Fruit fly (Drosophila melanogaster) whole organism, prepupa: ENCODE measurements around the gene SNRPG.
A peak's percentile ranks its signal among the peaks of the same experiment; 100 is the strongest.

Experiments used
- CG10631 ChIP-seq: fragments of 200-800 bp; sonication (Bioruptor generic); optimal IDR thresholded peaks from 2 replicates; lab custom pipeline; 2016; ENCODE audit warnings: missing biosample characterization, missing genetic modification characterization
- CG10669 ChIP-seq: fragments of 200-800 bp; sonication (Bioruptor generic); optimal IDR thresholded peaks from 3 replicates; lab custom pipeline; 2018; ENCODE audit warnings: missing biosample characterization, mild to moderate bottlenecking, missing genetic modification characterization, moderate library complexity
- CG11294 ChIP-seq: fragments of 200-800 bp; sonication (Bioruptor generic); IDR thresholded peaks from 2 replicates; pipeline ENCODE4 v1.3.6; 2022; ENCODE audit warnings: missing biosample characterization, missing genetic modification characterization
- CG11762 ChIP-seq: fragments of 200-800 bp; sonication (Bioruptor generic); optimal IDR thresholded peaks from 3 replicates; lab custom pipeline; 2016; ENCODE audit warnings: missing biosample characterization, missing genetic modification characterization; ENCODE audit not compliant: insufficient read depth
- CG11902 ChIP-seq: fragments of 200-800 bp; sonication (Bioruptor generic); optimal IDR thresholded peaks from 3 replicates; lab custom pipeline; 2016; ENCODE audit warnings: missing biosample characterization, missing genetic modification characterization
- CG15336 ChIP-seq: fragments of 200-800 bp; sonication (Bioruptor generic); IDR thresholded peaks from 2 replicates; pipeline ENCODE4 v1.3.6; 2022; ENCODE audit warnings: missing biosample characterization, missing genetic modification characterization
- CG1621 ChIP-seq: fragments of 200-800 bp; sonication (Bioruptor generic); optimal IDR thresholded peaks from 3 replicates; lab custom pipeline; 2018; ENCODE audit warnings: missing biosample characterization, mild to moderate bottlenecking, missing genetic modification characterization
- CG16779 ChIP-seq: fragments of 200-800 bp; sonication (Bioruptor generic); optimal IDR thresholded peaks from 3 replicates; lab custom pipeline; 2017; ENCODE audit warnings: missing biosample characterization, mild to moderate bottlenecking, missing genetic modification characterization
- CG3032 ChIP-seq: fragments of 200-800 bp; optimal IDR thresholded peaks from 2 replicates; lab custom pipeline; 2019; ENCODE audit warnings: missing biosample characterization, mild to moderate bottlenecking, missing genetic modification characterization, moderate library complexity
- CG31627 ChIP-seq: fragments of 200-800 bp; sonication (Bioruptor generic); optimal IDR thresholded peaks from 3 replicates; lab custom pipeline; 2016; ENCODE audit warnings: missing biosample characterization, missing genetic modification characterization
- CG32006 ChIP-seq: fragments of 200-800 bp; sonication (Bioruptor generic); optimal IDR thresholded peaks from 3 replicates; lab custom pipeline; 2017; ENCODE audit warnings: missing biosample characterization, mild to moderate bottlenecking, missing genetic modification characterization
- CG3919 ChIP-seq: fragments of 200-800 bp; sonication (Bioruptor generic); optimal IDR thresholded peaks from 3 replicates; lab custom pipeline; 2016; ENCODE audit warnings: missing biosample characterization, missing genetic modification characterization
- CG6163 ChIP-seq: fragments of 200-800 bp; sonication (Bioruptor generic); IDR thresholded peaks from 3 replicates; pipeline ENCODE4 v1.3.6; 2022; ENCODE audit warnings: missing biosample characterization, missing genetic modification characterization
- CG6276 ChIP-seq: fragments of 200-800 bp; sonication (Bioruptor generic); optimal IDR thresholded peaks from 2 replicates; lab custom pipeline; 2017; ENCODE audit warnings: missing biosample characterization, mild to moderate bottlenecking, missing genetic modification characterization
- CG7368 ChIP-seq: fragments of 200-800 bp; sonication (Bioruptor generic); optimal IDR thresholded peaks from 3 replicates; lab custom pipeline; 2016; ENCODE audit warnings: missing biosample characterization, missing genetic modification characterization
- CG8119 ChIP-seq: fragments of 200-800 bp; sonication (Bioruptor generic); IDR thresholded peaks from 3 replicates; pipeline ENCODE4 v1.3.6; 2022; ENCODE audit warnings: missing biosample characterization, missing genetic modification characterization
- CG9139 ChIP-seq: fragments of 200-800 bp; sonication (Bioruptor generic); optimal IDR thresholded peaks from 3 replicates; lab custom pipeline; 2017; ENCODE audit warnings: missing biosample characterization, mild to moderate bottlenecking, missing genetic modification characterization
- Eip75B ChIP-seq: fragments of 200-800 bp; sonication (Bioruptor generic); optimal IDR thresholded peaks from 3 replicates; lab custom pipeline; 2016; ENCODE audit warnings: missing biosample characterization, missing genetic modification characterization
- Eip78C ChIP-seq: fragments of 200-800 bp; sonication (Bioruptor generic); peaks from one replicate; lab custom pipeline; 2016; ENCODE audit warnings: missing biosample characterization, missing genetic modification characterization
- Eip93F ChIP-seq: fragments of 200-800 bp; sonication (Bioruptor generic); optimal IDR thresholded peaks from 2 replicates; lab custom pipeline; 2016; ENCODE audit warnings: missing biosample characterization, mild to moderate bottlenecking, missing genetic modification characterization
- Ets21C ChIP-seq: fragments of 200-800 bp; sonication (Bioruptor generic); optimal IDR thresholded peaks from 3 replicates; lab custom pipeline; 2016; ENCODE audit warnings: missing biosample characterization, missing genetic modification characterization
- Ets96B ChIP-seq: fragments of 200-800 bp; optimal IDR thresholded peaks from 2 replicates; lab custom pipeline; 2019; ENCODE audit warnings: missing biosample characterization, mild to moderate bottlenecking, missing genetic modification characterization, moderate library complexity
- Hr38 ChIP-seq: sonication (Bioruptor generic); optimal IDR thresholded peaks from 2 replicates; lab custom pipeline; 2016; ENCODE audit warnings: missing biosample characterization, missing genetic modification characterization
- Hr39 ChIP-seq: fragments of 200-800 bp; sonication (Bioruptor generic); optimal IDR thresholded peaks from 2 replicates; lab custom pipeline; 2016; ENCODE audit warnings: missing biosample characterization, missing genetic modification characterization
- Hr4 ChIP-seq: fragments of 200-800 bp; sonication (Bioruptor generic); optimal IDR thresholded peaks from 3 replicates; lab custom pipeline; 2016; ENCODE audit warnings: missing biosample characterization, missing genetic modification characterization
- Lpt ChIP-seq: fragments of 200-800 bp; sonication (Bioruptor generic); optimal IDR thresholded peaks from 3 replicates; lab custom pipeline; 2016; ENCODE audit warnings: missing biosample characterization, missing genetic modification characterization
- Met ChIP-seq: fragments of 200-800 bp; sonication (Bioruptor generic); optimal IDR thresholded peaks from 3 replicates; lab custom pipeline; 2016; ENCODE audit warnings: missing biosample characterization, missing genetic modification characterization
- OdsH ChIP-seq: fragments of 200-800 bp; sonication (Bioruptor generic); optimal IDR thresholded peaks from 3 replicates; lab custom pipeline; 2016; ENCODE audit warnings: missing biosample characterization, missing genetic modification characterization
- Smox ChIP-seq: fragments of 200-800 bp; sonication (Bioruptor generic); optimal IDR thresholded peaks from 3 replicates; lab custom pipeline; 2016; ENCODE audit warnings: missing biosample characterization, missing genetic modification characterization
- Sox14 ChIP-seq: fragments of 200-800 bp; sonication (Bioruptor generic); optimal IDR thresholded peaks from 3 replicates; lab custom pipeline; 2016; ENCODE audit warnings: missing biosample characterization, missing genetic modification characterization
- achi ChIP-seq: fragments of 200-800 bp; sonication (Bioruptor generic); optimal IDR thresholded peaks from 3 replicates; lab custom pipeline; 2016; ENCODE audit warnings: missing biosample characterization, missing genetic modification characterization
- acj6 ChIP-seq: fragments of 200-800 bp; sonication (Bioruptor generic); optimal IDR thresholded peaks from 3 replicates; lab custom pipeline; 2016; ENCODE audit warnings: missing biosample characterization, missing genetic modification characterization
- cyc ChIP-seq: fragments of 200-800 bp; sonication (Bioruptor generic); optimal IDR thresholded peaks from 3 replicates; lab custom pipeline; 2016; ENCODE audit warnings: missing biosample characterization, missing genetic modification characterization
- dsx ChIP-seq: fragments of 200-800 bp; optimal IDR thresholded peaks from 3 replicates; lab custom pipeline; 2019; ENCODE audit warnings: missing biosample characterization, mild to moderate bottlenecking, missing genetic modification characterization, moderate library complexity; ENCODE audit not compliant: poor library complexity, severe bottlenecking
- eg ChIP-seq: fragments of 200-800 bp; sonication (Bioruptor generic); IDR thresholded peaks from 3 replicates; pipeline ENCODE4 v1.3.6; 2022; ENCODE audit warnings: missing biosample characterization, missing genetic modification characterization
- fd59A ChIP-seq: fragments of 200-800 bp; sonication (Bioruptor generic); optimal IDR thresholded peaks from 2 replicates; lab custom pipeline; 2017; ENCODE audit warnings: missing biosample characterization, mild to moderate bottlenecking, missing genetic modification characterization, missing genetic modification reagents
- fd85E ChIP-seq: fragments of 200-800 bp; sonication (Bioruptor generic); optimal IDR thresholded peaks from 3 replicates; lab custom pipeline; 2016; ENCODE audit warnings: missing biosample characterization, missing genetic modification characterization
- fkh ChIP-seq: fragments of 200-800 bp; sonication (Bioruptor generic); optimal IDR thresholded peaks from 3 replicates; lab custom pipeline; 2017; ENCODE audit warnings: missing biosample characterization, mild to moderate bottlenecking, missing genetic modification characterization, moderate library complexity
- lz ChIP-seq: fragments of 200-800 bp; sonication (Bioruptor generic); optimal IDR thresholded peaks from 3 replicates; lab custom pipeline; 2016; ENCODE audit warnings: missing biosample characterization, missing genetic modification characterization
- net ChIP-seq: fragments of 200-800 bp; sonication (Bioruptor generic); optimal IDR thresholded peaks from 3 replicates; lab custom pipeline; 2016; ENCODE audit warnings: missing biosample characterization, missing genetic modification characterization
- pdm3 ChIP-seq: fragments of 200-800 bp; sonication (Bioruptor generic); optimal IDR thresholded peaks from 3 replicates; lab custom pipeline; 2016; ENCODE audit warnings: missing biosample characterization, missing genetic modification characterization
- spab ChIP-seq: fragments of 200-800 bp; sonication (Bioruptor generic); optimal IDR thresholded peaks from 2 replicates; lab custom pipeline; 2017; ENCODE audit warnings: missing biosample characterization, mild to moderate bottlenecking, missing genetic modification characterization, missing genetic modification reagents
- ss ChIP-seq, 2 experiments: fragments of 200-800 bp; sonication (Bioruptor generic); optimal IDR thresholded peaks; 2 replicates in 1 of 2; 3 replicates in 1 of 2; lab custom pipeline; 2017 to 2018; ENCODE audit warnings: mild to moderate bottlenecking in 2 of 2, missing biosample characterization in 2 of 2, missing genetic modification characterization in 2 of 2, moderate library complexity in 1 of 2
- svp ChIP-seq: fragments of 200-800 bp; sonication (Bioruptor generic); peaks from one replicate; lab custom pipeline; 2016; ENCODE audit warnings: missing biosample characterization, missing genetic modification characterization
- topi ChIP-seq: fragments of 200-800 bp; sonication (Bioruptor generic); optimal IDR thresholded peaks from 3 replicates; lab custom pipeline; 2016; ENCODE audit warnings: missing biosample characterization, missing genetic modification characterization
- vri ChIP-seq: fragments of 200-800 bp; sonication (Bioruptor generic); optimal IDR thresholded peaks from 3 replicates; lab custom pipeline; 2016; ENCODE audit warnings: missing biosample characterization, mild to moderate bottlenecking, missing genetic modification characterization

Gene SNRPG

dm6 chrX:16651098-16651497 is 10.9 kb upstream of the SNRPG start, which contains the start of the genes CG32573 and CG42512:
Gene CG32573, plus strand, starts transcription at chrX:16651376.
Gene CG42512, plus strand, starts transcription at chrX:16651376.
- peak; percentile 60 for TF ChIP-seq achi (GFP tag; lab: Kevin White, UChicago)
- TF ChIP-seq CG1621 (tag; lab: Kevin White, UChicago) = peak; percentile 95
- TF ChIP-seq CG3919 (GFP tag; lab: Kevin White, UChicago) = peak; percentile 0
- no peak for TF ChIP-seq dsx (GFP tag; lab: Kevin White, UChicago)
- no peak for TF ChIP-seq lz (GFP tag; lab: Kevin White, UChicago)
- no peak for TF ChIP-seq Lpt (GFP tag; lab: Kevin White, UChicago)

- TF ChIP-seq Met (peak; percentile 69), CG11762 (GFP tag; lab: Kevin White, UChicago) (no peak), Ets96B (tag; lab: Kevin White, UChicago) (no peak), svp (GFP tag; lab: Kevin White, UChicago) (peak; percentile 82), vri (GFP tag; lab: Kevin White, UChicago) (no peak), ss (GFP tag; optimal IDR thresholded peaks at IDR 0.05; lab: Kevin White, UChicago) (no peak), dsx (GFP tag; lab: Kevin White, UChicago) (peak; percentile 28), topi (GFP tag; lab: Kevin White, UChicago) (peak; percentile 36), CG6276 (GFP tag; lab: Kevin White, UChicago) (no peak), CG3919 (GFP tag; lab: Kevin White, UChicago) (no peak), CG8119 (no peak), Hr4 (GFP tag; lab: Kevin White, UChicago) (peak; percentile 85), spab (GFP tag; lab: Kevin White, UChicago) (no peak), fd59A (no peak), Sox14 (GFP tag; lab: Kevin White, UChicago) (peak; percentile 13), Eip78C (peak; percentile 91), acj6 (no peak), Eip75B (GFP tag; lab: Kevin White, UChicago) (peak; percentile 61), cyc (GFP tag; lab: Kevin White, UChicago) (no peak), CG3032 (tag; lab: Kevin White, UChicago) (no peak), CG6163 (GFP tag; lab: Robert Waterston, UW) (no peak), CG9139 (GFP tag; lab: Kevin White, UChicago) (no peak), CG16779 (tag; lab: Kevin White, UChicago) (peak; percentile 48), CG1621 (tag; lab: Kevin White, UChicago) (no peak), eg (GFP tag; lab: Robert Waterston, UW) (0 out of 3 replicates have a peak, but pooled peaks have one; percentile 27), CG10631 (GFP tag; lab: Kevin White, UChicago) (no peak), OdsH (GFP tag; lab: Kevin White, UChicago) (no peak), CG7368 (no peak), pdm3 (GFP tag; lab: Kevin White, UChicago) (no peak), lz (GFP tag; lab: Kevin White, UChicago) (peak; percentile 44), achi (GFP tag; lab: Kevin White, UChicago) (no peak), Ets21C (no peak), Hr38 (GFP tag; lab: Kevin White, UChicago) (no peak), CG32006 (GFP tag; lab: Kevin White, UChicago) (no peak), fd85E (no peak), Lpt (GFP tag; lab: Kevin White, UChicago) (no peak), Smox (GFP tag; lab: Kevin White, UChicago) (no peak), fkh (GFP tag; lab: Kevin White, UChicago) (peak; percentile 82), CG11294 (no peak; the same call in 1 of the 2 replicates), net (peak; percentile 41), CG31627 (GFP tag; lab: Kevin White, UChicago) (no peak), CG15336 (peak; percentile 44; the same call in 1 of the 2 replicates), CG10669 (GFP tag; lab: Kevin White, UChicago) (no peak), Hr39 (GFP tag; lab: Kevin White, UChicago) (no peak), CG11902 (no peak), Eip93F (peak; percentile 27)
These were observed 10.2 kb upstream of the SNRPG start for dm6 chrX:16650078-16651063.
